Worm (Caenorhabditis elegans) whole organism, young adult: ENCODE measurements around the gene nrde-3.

ENCODE experiments used
- C06A6.2 ChIP-seq: fragments of 200-800 bp; sonication (Bioruptor generic); conservative IDR thresholded peaks from 2 replicates; pipeline ENCODE4 v1.3.6; 2022; ENCODE audit warnings: missing genetic modification characterization, missing compliant biosample characterization
- C17E4.6 ChIP-seq: fragments of 200-800 bp; sonication (Bioruptor generic); IDR thresholded peaks from 2 replicates; pipeline ENCODE4 v1.3.6; 2022; ENCODE audit warnings: missing genetic modification reagents, missing genetic modification characterization, missing compliant biosample characterization
- F23B12.7 ChIP-seq: sonication (generic microtip); optimal IDR thresholded peaks from 2 replicates; lab custom pipeline; 2017; ENCODE audit warnings: missing genetic modification characterization, mild to moderate bottlenecking, missing compliant biosample characterization, antibody characterized with exemption, moderate library complexity; ENCODE audit not compliant: insufficient read depth
- F33H1.4 ChIP-seq: fragments of 200-800 bp; sonication (Bioruptor generic); IDR thresholded peaks from 2 replicates; pipeline ENCODE4 v1.3.6; 2022; ENCODE audit warnings: missing genetic modification reagents, missing genetic modification characterization, missing compliant biosample characterization
- F39B2.1 ChIP-seq: fragments of 200-800 bp; sonication (Bioruptor generic); IDR thresholded peaks from 2 replicates; pipeline ENCODE4 v1.3.6; 2022; ENCODE audit warnings: missing genetic modification reagents, missing genetic modification characterization, missing compliant biosample characterization
- F55B11.4 ChIP-seq: sonication (generic microtip); optimal IDR thresholded peaks from 2 replicates; lab custom pipeline; 2016; ENCODE audit warnings: missing compliant biosample characterization, missing genetic modification characterization, borderline replicate concordance; ENCODE audit not compliant: insufficient read depth
- F57C9.4 ChIP-seq: sonication (generic microtip); optimal IDR thresholded peaks from 2 replicates; lab custom pipeline; 2017; ENCODE audit warnings: mild to moderate bottlenecking, missing genetic modification characterization, missing compliant biosample characterization
- T07F8.4 ChIP-seq: sonication (generic microtip); optimal IDR thresholded peaks from 2 replicates; lab custom pipeline; 2016; ENCODE audit warnings: mild to moderate bottlenecking, missing genetic modification characterization, moderate library complexity, missing compliant biosample characterization
- T26A5.8 ChIP-seq: sonication (generic microtip); optimal IDR thresholded peaks from 2 replicates; lab custom pipeline; 2016; ENCODE audit warnings: missing genetic modification characterization, missing compliant biosample characterization
- Y67H2A.10 ChIP-seq: fragments of 200-800 bp; sonication (Bioruptor generic); conservative IDR thresholded peaks from 2 replicates; pipeline ENCODE4 v1.3.6; 2022; ENCODE audit warnings: missing genetic modification reagents, missing genetic modification characterization, missing compliant biosample characterization
- Y79H2A.3 ChIP-seq: fragments of 200-800 bp; sonication (Bioruptor generic); conservative IDR thresholded peaks from 2 replicates; pipeline ENCODE4 v1.3.6; 2022; ENCODE audit warnings: missing genetic modification reagents, missing genetic modification characterization, missing compliant biosample characterization
- aptf-2 ChIP-seq: fragments of 200-800 bp; sonication (Bioruptor generic); conservative IDR thresholded peaks from 2 replicates; pipeline ENCODE4 v1.3.6; 2022; ENCODE audit warnings: missing genetic modification reagents, missing genetic modification characterization, missing compliant biosample characterization
- atf-7 ChIP-seq: sonication (generic microtip); optimal IDR thresholded peaks from 2 replicates; lab custom pipeline; 2017; ENCODE audit warnings: mild to moderate bottlenecking, missing genetic modification characterization, missing compliant biosample characterization
- attf-3 ChIP-seq: fragments of 200-800 bp; sonication (Bioruptor generic); conservative IDR thresholded peaks from 2 replicates; pipeline ENCODE4 v1.3.6; 2022; ENCODE audit warnings: missing genetic modification reagents, missing genetic modification characterization, missing compliant biosample characterization
- attf-6 ChIP-seq: fragments of 200-800 bp; sonication (Bioruptor generic); IDR thresholded peaks from 2 replicates; pipeline ENCODE4 v1.3.6; 2022; ENCODE audit warnings: missing genetic modification reagents, missing genetic modification characterization, missing compliant biosample characterization
- cebp-1 ChIP-seq, 2 experiments: fragments of 200-800 bp in 1 of 2; sonication (Bioruptor generic) in 1 of 2; sonication (generic microtip) in 1 of 2; IDR thresholded peaks in 1 of 2; optimal IDR thresholded peaks in 1 of 2; 2 replicates each; pipeline versions ENCODE4 v1.3.6 to Lab custom; 2017 to 2022; ENCODE audit warnings: missing compliant biosample characterization in 2 of 2, missing genetic modification characterization in 2 of 2, mild to moderate bottlenecking in 1 of 2, missing genetic modification reagents in 1 of 2, moderate library complexity in 1 of 2
- ceh-100 ChIP-seq: fragments of 200-800 bp; sonication (Bioruptor generic); IDR thresholded peaks from 2 replicates; pipeline ENCODE4 v1.3.6; 2022; ENCODE audit warnings: missing genetic modification reagents, missing genetic modification characterization, missing compliant biosample characterization
- ceh-27 ChIP-seq: fragments of 200-800 bp; sonication (Bioruptor generic); optimal IDR thresholded peaks from 2 replicates; lab custom pipeline; 2018; ENCODE audit warnings: mild to moderate bottlenecking, missing genetic modification characterization, moderate library complexity, missing compliant biosample characterization
- ceh-40 ChIP-seq: fragments of 200-800 bp; sonication (Bioruptor generic); IDR thresholded peaks from 2 replicates; pipeline ENCODE4 v1.3.6; 2022; ENCODE audit warnings: missing genetic modification characterization, missing compliant biosample characterization
- chd-7 ChIP-seq: sonication (generic microtip); optimal IDR thresholded peaks from 2 replicates; lab custom pipeline; 2016; ENCODE audit warnings: mild to moderate bottlenecking, missing genetic modification characterization, moderate library complexity, missing compliant biosample characterization
- dpff-1 ChIP-seq: sonication (generic microtip); optimal IDR thresholded peaks from 2 replicates; lab custom pipeline; 2017; ENCODE audit warnings: mild to moderate bottlenecking, missing genetic modification characterization, missing compliant biosample characterization
- dpl-1 ChIP-seq: fragments of 150-350 bp; optimal IDR thresholded peaks from 2 replicates; lab custom pipeline; 2014; ENCODE audit warnings: missing biosample characterization, missing genetic modification reagents, missing genetic modification characterization
- egl-44 ChIP-seq: fragments of 200-800 bp; sonication (Bioruptor generic); IDR thresholded peaks from 2 replicates; pipeline ENCODE4 v1.3.6; 2022; ENCODE audit warnings: missing genetic modification reagents, missing genetic modification characterization, missing compliant biosample characterization
- egrh-3 ChIP-seq: fragments of 200-800 bp; sonication (Bioruptor generic); IDR thresholded peaks from 2 replicates; pipeline ENCODE4 v1.3.6; 2022; ENCODE audit warnings: missing genetic modification reagents, missing genetic modification characterization, missing compliant biosample characterization
- ekl-4 ChIP-seq: fragments of 200-800 bp; sonication (Bioruptor generic); IDR thresholded peaks from 2 replicates; pipeline ENCODE4 v1.3.6; 2022; ENCODE audit warnings: missing genetic modification reagents, missing genetic modification characterization, missing compliant biosample characterization
- ets-4 ChIP-seq: fragments of 200-800 bp; sonication (Bioruptor generic); optimal IDR thresholded peaks from 2 replicates; lab custom pipeline; 2018; ENCODE audit warnings: mild to moderate bottlenecking, missing genetic modification characterization, missing compliant biosample characterization
- hmg-1.2 ChIP-seq: fragments of 200-800 bp; sonication (Bioruptor generic); IDR thresholded peaks from 2 replicates; pipeline ENCODE4 v1.3.6; 2022; ENCODE audit warnings: missing genetic modification reagents, missing genetic modification characterization, missing compliant biosample characterization
- let-607 ChIP-seq, 2 experiments: fragments of 200-800 bp in 1 of 2; sonication (Bioruptor generic) in 1 of 2; sonication (generic microtip) in 1 of 2; optimal IDR thresholded peaks; 2 replicates each; lab custom pipeline; 2016 to 2018; ENCODE audit warnings: mild to moderate bottlenecking in 2 of 2, missing compliant biosample characterization in 2 of 2, missing genetic modification characterization in 2 of 2, moderate library complexity in 2 of 2, missing genotype in 1 of 2
- madf-3 ChIP-seq: fragments of 200-800 bp; sonication (Bioruptor generic); IDR thresholded peaks from 2 replicates; pipeline ENCODE4 v1.3.6; 2022; ENCODE audit warnings: missing genetic modification reagents, missing genetic modification characterization, missing compliant biosample characterization
- madf-6 ChIP-seq: fragments of 200-800 bp; sonication (Bioruptor generic); IDR thresholded peaks from 2 replicates; pipeline ENCODE4 v1.3.6; 2022; ENCODE audit warnings: missing genetic modification reagents, missing genetic modification characterization, missing compliant biosample characterization
- madf-8 ChIP-seq: fragments of 200-800 bp; sonication (Bioruptor generic); conservative IDR thresholded peaks from 2 replicates; pipeline ENCODE4 v1.3.6; 2022; ENCODE audit warnings: missing genetic modification reagents, missing genetic modification characterization, missing compliant biosample characterization
- mes-4 ChIP-seq: sonication (generic microtip); optimal IDR thresholded peaks from 2 replicates; lab custom pipeline; 2016; ENCODE audit warnings: missing genotype, missing genetic modification characterization, missing compliant biosample characterization
- mxl-1 ChIP-seq: sonication (generic microtip); optimal IDR thresholded peaks from 2 replicates; lab custom pipeline; 2016; ENCODE audit warnings: missing genetic modification characterization, missing compliant biosample characterization
- nfya-1 ChIP-seq: sonication (generic microtip); optimal IDR thresholded peaks from 2 replicates; lab custom pipeline; 2017; ENCODE audit warnings: antibody characterized with exemption, missing compliant biosample characterization, missing genetic modification characterization, borderline replicate concordance; ENCODE audit not compliant: insufficient read depth
- nhr-120 ChIP-seq: fragments of 200-800 bp; sonication (Bioruptor generic); IDR thresholded peaks from 2 replicates; pipeline ENCODE4 v1.3.6; 2022; ENCODE audit warnings: missing genetic modification characterization, missing compliant biosample characterization
- repo-1 ChIP-seq: sonication (generic microtip); optimal IDR thresholded peaks from 2 replicates; lab custom pipeline; 2017; ENCODE audit warnings: mild to moderate bottlenecking, missing genetic modification characterization, missing compliant biosample characterization
- rpc-1 ChIP-seq, 2 experiments: fragments of 150-350 bp in 1 of 2; sonication (generic microtip) in 1 of 2; optimal IDR thresholded peaks; 2 replicates each; lab custom pipeline; 2014 to 2018; ENCODE audit warnings: missing biosample characterization in 1 of 2, missing genetic modification characterization in 1 of 2, missing genetic modification reagents in 1 of 2, missing genotype in 1 of 2
- sdz-38 ChIP-seq: sonication (generic microtip); optimal IDR thresholded peaks from 2 replicates; lab custom pipeline; 2016; ENCODE audit warnings: missing genotype, missing genetic modification characterization, missing compliant biosample characterization
- tbx-9 ChIP-seq: sonication (generic microtip); optimal IDR thresholded peaks from 2 replicates; lab custom pipeline; 2016; ENCODE audit warnings: borderline replicate concordance, missing genetic modification characterization, inconsistent platforms, missing compliant biosample characterization
- unc-62 ChIP-seq: fragments of 150-350 bp; optimal IDR thresholded peaks from 2 replicates; lab custom pipeline; 2014; ENCODE audit warnings: missing biosample characterization, missing genetic modification reagents, missing genetic modification characterization
- zfh-2 ChIP-seq: fragments of 200-800 bp; sonication (Bioruptor generic); conservative IDR thresholded peaks from 2 replicates; pipeline ENCODE4 v1.3.6; 2022; ENCODE audit warnings: missing genetic modification reagents, missing genetic modification characterization, missing compliant biosample characterization
- ztf-22 ChIP-seq: fragments of 200-800 bp; sonication (Bioruptor generic); optimal IDR thresholded peaks from 2 replicates; lab custom pipeline; 2018; ENCODE audit warnings: mild to moderate bottlenecking, missing genetic modification characterization, moderate library complexity, missing compliant biosample characterization
- ztf-3 ChIP-seq: fragments of 200-800 bp; sonication (Bioruptor generic); optimal IDR thresholded peaks from 2 replicates; lab custom pipeline; 2018; ENCODE audit warnings: mild to moderate bottlenecking, missing genetic modification characterization, missing compliant biosample characterization
- ztf-6 ChIP-seq: fragments of 200-800 bp; sonication (Bioruptor generic); IDR thresholded peaks from 2 replicates; pipeline ENCODE4 v1.3.6; 2022; ENCODE audit warnings: missing genetic modification reagents, missing genetic modification characterization, missing compliant biosample characterization

Gene nrde-3

ce11 chrX:410073-410572 lies 38.1 kb downstream of the nrde-3 start (continued):
- TF ChIP-seq C06A6.2 (peak; percentile 82; the same call in 1 of the 2 replicates), ekl-4 (GFP tag; lab: Robert Waterston, UW) (peak; percentile 50; the same call in 1 of the 2 replicates), mes-4 (tag; lab: Kevin White, UChicago) (no peak), repo-1 (peak; percentile 92), hmg-1.2 (GFP tag; lab: Robert Waterston, UW) (peak; percentile 89), T07F8.4 (tag; lab: Kevin White, UChicago) (peak; percentile 74), ceh-100 (GFP tag; lab: Robert Waterston, UW) (no peak), egrh-3 (GFP tag; lab: Robert Waterston, UW) (peak; percentile 46), F39B2.1 (GFP tag; lab: Robert Waterston, UW) (no peak), egl-44 (GFP tag; lab: Robert Waterston, UW) (0 out of 2 replicates have a peak, but pooled peaks have one; percentile 51), F57C9.4 (tag; lab: Kevin White, UChicago) (no peak), ceh-40 (GFP tag; lab: Robert Waterston, UW) (0 out of 2 replicates have a peak, but pooled peaks have one; percentile 42), ztf-6 (no peak), attf-3 (GFP tag; lab: Robert Waterston, UW) (peak; percentile 29; the same call in 1 of the 2 replicates), ets-4 (GFP tag; lab: Kevin White, UChicago) (no peak), Y79H2A.3 (GFP tag; lab: Robert Waterston, UW) (no peak), dpl-1 (no peak), F55B11.4 (tag; lab: Kevin White, UChicago) (no peak), mxl-1 (tag; lab: Kevin White, UChicago) (peak; percentile 89), ztf-22 (GFP tag; lab: Kevin White, UChicago) (peak; percentile 32), C17E4.6 (GFP tag; lab: Robert Waterston, UW) (0 out of 2 replicates have a peak, but pooled peaks have one; percentile 11), Y67H2A.10 (GFP tag; lab: Robert Waterston, UW) (no peak), zfh-2 (GFP tag; lab: Robert Waterston, UW) (peak; percentile 92), chd-7 (peak; percentile 89), ceh-27 (GFP tag; lab: Kevin White, UChicago) (peak; percentile 92), atf-7 (peak; percentile 91), attf-6 (GFP tag; lab: Robert Waterston, UW) (no peak), nfya-1 (tag; lab: Kevin White, UChicago) (no peak), aptf-2 (GFP tag; lab: Robert Waterston, UW) (no peak), let-607 (tag; optimal IDR thresholded peaks at IDR 0.05; lab: Kevin White, UChicago) (peak in 1 of 2 experiments; percentile 85), unc-62 (GFP tag; lab: Kevin White, UChicago) (no peak), F33H1.4 (GFP tag; lab: Robert Waterston, UW) (no peak), ztf-3 (GFP tag; lab: Kevin White, UChicago) (peak; percentile 64), tbx-9 (no peak), T26A5.8 (tag; lab: Kevin White, UChicago) (no peak), dpff-1 (tag; lab: Kevin White, UChicago) (no peak), cebp-1 (GFP tag; IDR thresholded peaks at IDR 0.05; lab: Robert Waterston, UW) (peak; percentile 61; the same call in 1 of the 2 replicates), cebp-1 (tag; optimal IDR thresholded peaks at IDR 0.05; lab: Kevin White, UChicago) (peak; percentile 91), madf-3 (GFP tag; lab: Robert Waterston, UW) (no peak), madf-6 (peak; percentile 28; the same call in 1 of the 2 replicates), nhr-120 (0 out of 2 replicates have a peak, but pooled peaks have one; percentile 50), madf-8 (GFP tag; lab: Robert Waterston, UW) (no peak), F23B12.7 (tag; lab: Kevin White, UChicago) (peak; percentile 58), sdz-38 (tag; lab: Kevin White, UChicago) (no peak), rpc-1 (optimal IDR thresholded peaks at IDR 0.05; lab: Kevin White, UChicago) (peak; percentile 92), rpc-1 (tag; optimal IDR thresholded peaks at IDR 0.05; lab: Kevin White, UChicago) (peak; percentile 94)
